Worm (Caenorhabditis elegans) whole organism, mixed stage, embryonic: ENCODE measurements around the gene Y50D7A.1.
A peak's percentile ranks its signal among the peaks of the same experiment; 100 is the strongest.

ENCODE experiments used
- ces-1 ChIP-seq: fragments of 150-350 bp; optimal IDR thresholded peaks from 2 replicates; lab custom pipeline; 2014; ENCODE audit warnings: missing biosample characterization, missing genetic modification reagents, missing genetic modification characterization
- nhr-76 ChIP-seq: sonication (generic microtip); optimal IDR thresholded peaks from 2 replicates; lab custom pipeline; 2017; ENCODE audit warnings: missing biosample characterization, missing genetic modification characterization
- tbx-8 ChIP-seq: fragments of 200-800 bp; sonication (Bioruptor generic); optimal IDR thresholded peaks from 2 replicates; lab custom pipeline; 2018; ENCODE audit warnings: mild to moderate bottlenecking, missing genetic modification characterization, moderate library complexity, missing compliant biosample characterization
- unc-39 ChIP-seq: fragments of 150-350 bp; optimal IDR thresholded peaks from 2 replicates; lab custom pipeline; 2014; ENCODE audit warnings: missing biosample characterization, missing genetic modification characterization

DNA sequence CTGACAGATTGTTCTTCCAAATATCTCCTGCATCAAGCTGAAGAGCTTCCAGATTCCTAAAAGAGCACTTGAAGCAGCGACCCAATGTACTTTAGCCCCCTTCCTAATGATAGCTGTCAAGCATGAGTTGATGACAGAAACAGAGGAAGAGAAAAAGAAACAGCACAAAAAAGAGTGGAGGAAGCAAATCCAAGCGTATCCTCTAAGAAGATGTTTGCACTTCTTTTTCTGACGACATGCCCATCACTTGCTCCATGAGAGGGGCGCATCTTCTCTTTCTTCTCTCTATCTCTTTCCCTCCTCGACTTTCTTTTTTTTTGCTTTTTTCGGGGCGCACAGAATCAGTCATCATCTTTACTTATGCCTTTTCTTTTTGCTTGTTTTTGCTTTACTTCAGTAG is 67.9 kb downstream of the Y50D7A.1 start:
- TF ChIP-seq tbx-8 (GFP tag; lab: Kevin White, UChicago) (no peak), unc-39 (no peak), ces-1 (GFP tag; lab: Kevin White, UChicago) (peak; percentile 3), nhr-76 (tag; lab: Kevin White, UChicago) (no peak)
